Worm (Caenorhabditis elegans) whole organism, midembryonic: ENCODE results near the gene F54E4.4.

Source experiments
- T22C8.4 ChIP-seq: fragments of 200-800 bp; sonication (Bioruptor generic); IDR thresholded peaks from 2 replicates; pipeline ENCODE4 v1.3.6; 2022; ENCODE audit warnings: missing genetic modification characterization, missing compliant biosample characterization
- cog-1 ChIP-seq: sonication (generic microtip); optimal IDR thresholded peaks from 2 replicates; lab custom pipeline; 2016; ENCODE audit warnings: missing genetic modification characterization, missing compliant biosample characterization
- flt-1 ChIP-seq: fragments of 200-800 bp; sonication (Bioruptor generic); IDR thresholded peaks from 2 replicates; pipeline ENCODE4 v1.3.6; 2022; ENCODE audit warnings: missing genetic modification characterization, missing compliant biosample characterization
- klf-2 ChIP-seq: fragments of 200-800 bp; sonication (Bioruptor generic); conservative IDR thresholded peaks from 2 replicates; pipeline ENCODE4 v1.3.6; 2022; ENCODE audit warnings: missing genetic modification reagents, missing genetic modification characterization, missing compliant biosample characterization
- med-1 ChIP-seq: sonication (generic microtip); optimal IDR thresholded peaks from 2 replicates; lab custom pipeline; 2017; ENCODE audit warnings: missing genetic modification characterization, mild to moderate bottlenecking, missing compliant biosample characterization, antibody characterized with exemption, missing genetic modification reagents; ENCODE audit not compliant: insufficient read depth
- ref-1 ChIP-seq: fragments of 200-800 bp; sonication (Bioruptor generic); conservative IDR thresholded peaks from 2 replicates; pipeline ENCODE4 v1.3.6; 2022; ENCODE audit warnings: missing genetic modification reagents, missing genetic modification characterization, missing compliant biosample characterization
- tab-1 ChIP-seq: fragments of 200-800 bp; sonication (Bioruptor generic); IDR thresholded peaks from 2 replicates; pipeline ENCODE4 v1.3.6; 2022; ENCODE audit warnings: missing genetic modification characterization, missing compliant biosample characterization
- ztf-23 ChIP-seq: fragments of 200-800 bp; sonication (Bioruptor generic); IDR thresholded peaks from 2 replicates; pipeline ENCODE4 v1.3.6; 2022; ENCODE audit warnings: missing genetic modification reagents, missing genetic modification characterization, missing compliant biosample characterization
- ztf-29 ChIP-seq: fragments of 200-800 bp; sonication (Bioruptor generic); IDR thresholded peaks from 2 replicates; pipeline ENCODE4 v1.3.6; 2022; ENCODE audit warnings: missing genetic modification reagents, missing genetic modification characterization, missing compliant biosample characterization

DNA sequence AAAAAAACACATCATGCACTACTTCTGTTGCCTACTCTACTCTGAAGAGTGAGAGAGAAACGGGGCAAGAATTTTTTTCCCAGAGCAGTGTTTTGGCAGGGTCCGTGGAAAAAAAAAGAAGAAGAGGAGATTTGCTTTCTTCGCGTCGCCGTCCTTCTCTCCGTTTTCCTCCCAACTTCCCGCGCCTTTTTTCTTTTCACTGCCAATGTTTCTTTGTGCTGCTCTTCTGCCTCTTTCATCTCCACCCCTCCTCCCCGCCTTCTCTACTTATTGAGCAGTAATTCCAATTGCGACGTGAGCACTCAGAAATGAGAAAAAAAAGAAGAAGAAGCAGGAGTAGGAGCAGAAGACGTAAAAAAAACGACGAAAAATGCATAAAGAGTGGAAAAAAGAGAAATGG lies 5.4 kb downstream of the F54E4.4 start:
- TF ChIP-seq ztf-23 (GFP tag; lab: Robert Waterston, UW) (0 out of 2 replicates have a peak, but pooled peaks have one; percentile 20), ztf-29 (no peak), tab-1 (GFP tag; lab: Robert Waterston, UW) (no peak), T22C8.4 (GFP tag; lab: Robert Waterston, UW) (no peak), flt-1 (GFP tag; lab: Robert Waterston, UW) (no peak), ref-1 (GFP tag; lab: Robert Waterston, UW) (no peak), med-1 (GFP tag; lab: Kevin White, UChicago) (no peak), cog-1 (tag; lab: Kevin White, UChicago) (no peak), klf-2 (GFP tag; lab: Robert Waterston, UW) (no peak)
